Fruit fly (Drosophila melanogaster) whole organism, adult: Measurements from ENCODE around the gene CG8176.

Source experiments
- CG11617 ChIP-seq: fragments of 200-800 bp; sonication (Bioruptor generic); optimal IDR thresholded peaks from 2 replicates; lab custom pipeline; 2017; ENCODE audit warnings: mild to moderate bottlenecking, missing biosample characterization, missing genetic modification reagents, missing genetic modification characterization
- CG12768 ChIP-seq: fragments of 200-800 bp; sonication (Bioruptor generic); optimal IDR thresholded peaks from 2 replicates; lab custom pipeline; 2017; ENCODE audit warnings: missing biosample characterization, missing genetic modification characterization, mild to moderate bottlenecking, moderate library complexity, missing genetic modification reagents
- CG14711 ChIP-seq: fragments of 200-800 bp; sonication (Bioruptor generic); optimal IDR thresholded peaks from 2 replicates; lab custom pipeline; 2018; ENCODE audit warnings: missing biosample characterization, mild to moderate bottlenecking, missing genetic modification characterization, moderate library complexity
- CG1620 ChIP-seq: fragments of 200-800 bp; sonication (Bioruptor generic); optimal IDR thresholded peaks from 2 replicates; lab custom pipeline; 2016; ENCODE audit warnings: missing biosample characterization, missing genetic modification characterization
- CG33017 ChIP-seq: fragments of 200-800 bp; sonication (Bioruptor generic); optimal IDR thresholded peaks from 2 replicates; lab custom pipeline; 2018; ENCODE audit warnings: missing biosample characterization, mild to moderate bottlenecking, missing genetic modification characterization, moderate library complexity
- CG5204 ChIP-seq: fragments of 200-800 bp; sonication (Bioruptor generic); optimal IDR thresholded peaks from 2 replicates; lab custom pipeline; 2016; ENCODE audit warnings: missing biosample characterization, missing genetic modification characterization
- CG7045 ChIP-seq: fragments of 200-800 bp; sonication (Bioruptor generic); optimal IDR thresholded peaks from 2 replicates; lab custom pipeline; 2017; ENCODE audit warnings: missing biosample characterization, mild to moderate bottlenecking, missing genetic modification characterization
- CG7101 ChIP-seq: fragments of 200-800 bp; sonication (Bioruptor generic); optimal IDR thresholded peaks from 2 replicates; lab custom pipeline; 2018; ENCODE audit warnings: missing biosample characterization, mild to moderate bottlenecking, missing genetic modification characterization, moderate library complexity
- Clk ChIP-seq: fragments of 200-800 bp; sonication (Bioruptor generic); optimal IDR thresholded peaks from 2 replicates; lab custom pipeline; 2017; ENCODE audit warnings: missing biosample characterization, missing genetic modification characterization
- Crg-1 ChIP-seq: fragments of 200-800 bp; sonication (Bioruptor generic); optimal IDR thresholded peaks from 2 replicates; lab custom pipeline; 2016; ENCODE audit warnings: missing biosample characterization, missing genetic modification characterization
- Hr96 ChIP-seq: fragments of 200-800 bp; sonication (Bioruptor generic); optimal IDR thresholded peaks from 2 replicates; lab custom pipeline; 2016; ENCODE audit warnings: missing biosample characterization, missing genetic modification characterization
- Mnt ChIP-seq: fragments of 200-800 bp; sonication (Bioruptor generic); optimal IDR thresholded peaks from 2 replicates; lab custom pipeline; 2016; ENCODE audit warnings: missing biosample characterization, mild to moderate bottlenecking, missing genetic modification characterization
- bab1 ChIP-seq: fragments of 200-800 bp; sonication (Bioruptor generic); optimal IDR thresholded peaks from 3 replicates; lab custom pipeline; 2019; ENCODE audit warnings: missing biosample characterization, mild to moderate bottlenecking, missing genetic modification characterization, moderate library complexity
- cic ChIP-seq: fragments of 200-800 bp; sonication (Bioruptor generic); optimal IDR thresholded peaks from 2 replicates; lab custom pipeline; 2017; ENCODE audit warnings: missing biosample characterization, mild to moderate bottlenecking, missing genetic modification characterization, moderate library complexity
- cnc ChIP-seq, 2 experiments: fragments of >200 bp; optimal IDR thresholded peaks; 2 replicates each; lab custom pipeline; 2017
- kay ChIP-seq: fragments of 200-800 bp; sonication (Bioruptor generic); peaks from one replicate; lab custom pipeline; 2016; ENCODE audit warnings: missing biosample characterization, missing genetic modification characterization, borderline replicate concordance
- ovo ChIP-seq: fragments of 200-800 bp; sonication (Bioruptor generic); optimal IDR thresholded peaks from 2 replicates; lab custom pipeline; 2016; ENCODE audit warnings: missing biosample characterization, missing genetic modification characterization
- pad ChIP-seq: fragments of 200-800 bp; sonication (Bioruptor generic); optimal IDR thresholded peaks from 3 replicates; lab custom pipeline; 2017; ENCODE audit warnings: missing biosample characterization, missing genetic modification characterization, mild to moderate bottlenecking, moderate library complexity, missing genetic modification reagents
- tj ChIP-seq: fragments of 200-800 bp; sonication (Bioruptor generic); optimal IDR thresholded peaks from 3 replicates; lab custom pipeline; 2017; ENCODE audit warnings: missing biosample characterization, mild to moderate bottlenecking, missing genetic modification characterization, moderate library complexity
- toe ChIP-seq: fragments of 200-800 bp; sonication (Bioruptor generic); optimal IDR thresholded peaks from 2 replicates; lab custom pipeline; 2016; ENCODE audit warnings: missing biosample characterization, missing genetic modification characterization

Gene CG8176

DNA sequence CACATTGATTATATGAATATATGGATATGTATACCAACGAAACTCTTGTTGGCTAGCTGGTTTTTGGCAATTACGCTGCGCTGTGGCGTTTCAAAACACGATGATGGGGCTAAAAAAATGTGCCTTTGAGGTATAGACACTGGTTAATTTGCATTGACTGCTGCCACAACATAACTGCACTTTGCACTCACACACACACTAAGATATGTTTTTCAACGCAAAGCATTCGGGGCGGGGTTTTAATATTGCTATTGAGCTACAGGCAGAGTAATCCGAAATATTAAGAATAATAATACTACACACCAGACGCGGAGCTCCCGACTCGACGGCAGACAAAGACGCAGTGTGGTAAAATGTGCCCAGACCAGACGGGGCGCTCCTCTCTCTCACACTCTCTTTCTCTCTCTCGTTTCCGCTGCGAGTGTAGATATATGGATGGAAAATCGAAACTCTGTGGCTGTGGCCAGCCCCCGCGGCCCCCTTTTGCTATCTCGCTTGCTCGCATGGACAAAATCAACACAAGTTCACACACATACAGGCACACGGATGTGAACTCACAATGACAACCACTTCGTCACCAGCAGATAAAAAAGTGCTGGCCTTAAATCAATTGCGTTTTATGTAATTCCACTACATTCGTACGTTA lies 35.3 kb downstream of the CG8176 start:
- TF ChIP-seq Crg-1 (peak; percentile 68), CG14711 (tag; lab: Kevin White, UChicago) (peak; percentile 52), Hr96 (GFP tag; lab: Kevin White, UChicago) (peak; percentile 31), cnc (optimal IDR thresholded peaks at IDR 0.05; lab: Kevin White, UChicago) (peak in 1 of 2 experiments; percentile 80), CG11617 (GFP tag; lab: Kevin White, UChicago) (peak; percentile 57), kay (no peak), pad (GFP tag; lab: Kevin White, UChicago) (peak; percentile 56), Mnt (GFP tag; lab: Kevin White, UChicago) (peak; percentile 93), bab1 (peak; percentile 20), CG7101 (tag; lab: Kevin White, UChicago) (peak; percentile 63), ovo (GFP tag; lab: Kevin White, UChicago) (peak; percentile 47), CG5204 (GFP tag; lab: Kevin White, UChicago) (no peak), Clk (GFP tag; lab: Kevin White, UChicago) (peak; percentile 23), CG1620 (GFP tag; lab: Kevin White, UChicago) (peak; percentile 6), CG33017 (tag; lab: Kevin White, UChicago) (peak; percentile 43), CG12768 (GFP tag; lab: Kevin White, UChicago) (peak; percentile 83), toe (no peak), tj (GFP tag; lab: Kevin White, UChicago) (peak; percentile 78), CG7045 (peak; percentile 51), cic (GFP tag; lab: Kevin White, UChicago) (peak; percentile 89)

DNA sequence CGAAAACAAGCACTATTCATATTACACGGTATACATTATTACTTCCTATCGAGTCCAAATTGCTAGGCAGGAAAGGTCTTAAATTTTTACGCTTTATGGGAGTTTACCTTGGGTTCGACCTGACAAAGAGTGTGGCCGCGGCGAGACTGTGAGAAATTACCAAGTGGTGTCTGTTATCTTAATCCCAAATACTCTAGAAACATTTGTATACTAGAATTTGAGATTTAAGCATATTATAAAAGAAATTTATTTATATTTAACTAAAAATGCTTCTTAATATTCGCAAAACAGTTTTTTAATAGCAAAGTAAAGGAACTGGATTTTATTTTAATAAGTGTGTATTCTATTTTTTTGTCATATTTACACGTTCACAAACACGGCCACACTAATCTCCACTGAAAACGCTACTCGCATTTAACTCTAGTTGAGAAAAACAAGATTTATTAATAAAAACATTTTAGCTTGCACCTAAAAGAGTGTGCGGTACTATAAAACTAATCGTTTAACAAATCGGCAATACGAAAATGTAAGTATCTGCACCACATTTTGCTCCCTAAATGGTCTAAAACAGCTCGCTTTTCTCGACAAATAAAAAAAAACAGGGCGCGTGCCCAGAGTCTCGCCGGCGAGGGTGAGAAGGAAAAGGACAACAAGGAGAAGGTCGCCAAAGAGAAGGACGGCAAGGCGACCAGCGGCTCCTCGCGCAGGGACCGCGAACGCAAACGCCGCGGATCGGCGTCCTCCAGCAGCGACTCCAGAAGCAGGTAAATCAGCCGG lies 36.0 kb downstream of the CG8176 start, which contains the start of the genes mura and RnpS1:
TSS of gene mura (minus strand) at position 148 of the 777 bp plus-strand sequence.
TSS of gene RnpS1 (plus strand) at position 376 of the 777 bp plus-strand sequence.
- TF ChIP-seq Mnt (GFP tag; lab: Kevin White, UChicago) (peak; percentile 8), CG5204 (GFP tag; lab: Kevin White, UChicago) (no peak), CG33017 (tag; lab: Kevin White, UChicago) (no peak), kay (no peak), Clk (GFP tag; lab: Kevin White, UChicago) (no peak), cic (GFP tag; lab: Kevin White, UChicago) (peak; percentile 53), Crg-1 (no peak), CG1620 (GFP tag; lab: Kevin White, UChicago) (no peak), bab1 (peak; percentile 20)

DNA sequence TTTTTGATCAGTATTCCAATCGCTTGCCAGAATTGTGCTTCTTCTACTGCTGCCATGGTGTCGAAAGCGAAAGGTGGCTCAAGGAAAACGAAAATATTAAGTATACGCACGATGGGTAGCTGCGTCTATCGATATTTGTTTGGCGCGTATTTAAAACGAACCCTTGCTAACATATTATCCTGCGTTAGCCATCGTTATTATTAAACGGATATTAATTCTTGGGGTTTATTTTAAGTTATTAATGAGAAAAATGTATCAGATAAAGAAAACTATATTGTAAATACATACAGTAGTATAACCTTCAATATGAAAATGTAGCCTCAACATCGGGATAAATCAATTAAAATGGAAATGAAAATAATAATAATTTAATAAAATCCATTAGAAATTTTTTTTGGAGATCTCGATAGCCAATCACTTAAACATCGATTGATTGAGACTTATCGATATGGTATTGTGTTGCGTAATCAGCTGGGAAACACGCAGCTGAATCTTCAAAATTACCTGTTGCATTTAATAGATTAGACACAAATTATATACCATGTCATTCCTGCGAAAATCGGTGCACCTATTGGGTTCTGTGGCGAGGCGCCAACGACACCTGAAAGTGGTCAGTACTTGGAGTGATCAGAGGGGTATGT lies 39.6 kb downstream of the CG8176 start, which contains the start of the genes CG9386 and BckdhA:
TSS of gene CG9386 (minus strand) at position 75 of the 641 bp plus-strand sequence.
TSS of gene BckdhA (plus strand) at position 452 of the 641 bp plus-strand sequence.
- TF ChIP-seq CG12768 (GFP tag; lab: Kevin White, UChicago) (no peak), CG11617 (GFP tag; lab: Kevin White, UChicago) (peak; percentile 67), kay (no peak), Hr96 (GFP tag; lab: Kevin White, UChicago) (no peak), Crg-1 (peak; percentile 41), cic (GFP tag; lab: Kevin White, UChicago) (peak; percentile 33), Clk (GFP tag; lab: Kevin White, UChicago) (no peak), toe (no peak), cnc (optimal IDR thresholded peaks at IDR 0.05; lab: Kevin White, UChicago) (no peak), CG14711 (tag; lab: Kevin White, UChicago) (peak; percentile 10), CG7101 (tag; lab: Kevin White, UChicago) (peak; percentile 30), CG33017 (tag; lab: Kevin White, UChicago) (no peak), CG5204 (GFP tag; lab: Kevin White, UChicago) (no peak), bab1 (peak; percentile 35), pad (GFP tag; lab: Kevin White, UChicago) (peak; percentile 42), CG1620 (GFP tag; lab: Kevin White, UChicago) (peak; percentile 72), tj (GFP tag; lab: Kevin White, UChicago) (peak; percentile 46), CG7045 (peak; percentile 5), Mnt (GFP tag; lab: Kevin White, UChicago) (peak; percentile 80), ovo (GFP tag; lab: Kevin White, UChicago) (peak; percentile 1)

- no peak for TF ChIP-seq Hr96 (GFP tag; lab: Kevin White, UChicago)
- peak; percentile 74 for TF ChIP-seq Mnt (GFP tag; lab: Kevin White, UChicago)
- TF ChIP-seq cnc (optimal IDR thresholded peaks at IDR 0.05; lab: Kevin White, UChicago) = no peak
- peak; percentile 44 for TF ChIP-seq ovo (GFP tag; lab: Kevin White, UChicago)
- TF ChIP-seq CG33017 (tag; lab: Kevin White, UChicago) = peak; percentile 50
- peak; percentile 61 for TF ChIP-seq CG7045
- peak; percentile 41 for TF ChIP-seq cic (GFP tag; lab: Kevin White, UChicago)
- peak; percentile 71 for TF ChIP-seq pad (GFP tag; lab: Kevin White, UChicago)
- peak; percentile 86 for TF ChIP-seq Crg-1
- peak; percentile 58 for TF ChIP-seq tj (GFP tag; lab: Kevin White, UChicago)
- peak; percentile 78 for TF ChIP-seq CG7101 (tag; lab: Kevin White, UChicago)
- TF ChIP-seq bab1 = peak; percentile 75
- TF ChIP-seq Clk (GFP tag; lab: Kevin White, UChicago) = peak; percentile 25
- peak; percentile 91 for TF ChIP-seq CG1620 (GFP tag; lab: Kevin White, UChicago)
- peak; percentile 60 for TF ChIP-seq CG14711 (tag; lab: Kevin White, UChicago)
- peak; percentile 74 for TF ChIP-seq CG12768 (GFP tag; lab: Kevin White, UChicago)
- no peak for TF ChIP-seq CG5204 (GFP tag; lab: Kevin White, UChicago)
- no peak for TF ChIP-seq kay
- peak; percentile 83 for TF ChIP-seq CG11617 (GFP tag; lab: Kevin White, UChicago)
These were observed 43.7 kb downstream of the CG8176 start, which contains the start of the genes AP-1mu and MBD-like for dm6 chr3R:9559413-9560014. Gene AP-1mu, minus strand, starts transcription at chr3R:9559525. Gene MBD-like, plus strand, starts transcription at chr3R:9559760.
